Worm (Caenorhabditis elegans) whole organism, midembryonic: ENCODE measurements around the gene F20G2.6.

Experiments used
- T22C8.4 ChIP-seq: fragments of 200-800 bp; sonication (Bioruptor generic); IDR thresholded peaks from 2 replicates; pipeline ENCODE4 v1.3.6; 2022; ENCODE audit warnings: missing genetic modification characterization, missing compliant biosample characterization
- cog-1 ChIP-seq: sonication (generic microtip); optimal IDR thresholded peaks from 2 replicates; lab custom pipeline; 2016; ENCODE audit warnings: missing genetic modification characterization, missing compliant biosample characterization
- flt-1 ChIP-seq: fragments of 200-800 bp; sonication (Bioruptor generic); IDR thresholded peaks from 2 replicates; pipeline ENCODE4 v1.3.6; 2022; ENCODE audit warnings: missing genetic modification characterization, missing compliant biosample characterization
- klf-2 ChIP-seq: fragments of 200-800 bp; sonication (Bioruptor generic); conservative IDR thresholded peaks from 2 replicates; pipeline ENCODE4 v1.3.6; 2022; ENCODE audit warnings: missing genetic modification reagents, missing genetic modification characterization, missing compliant biosample characterization
- med-1 ChIP-seq: sonication (generic microtip); optimal IDR thresholded peaks from 2 replicates; lab custom pipeline; 2017; ENCODE audit warnings: missing genetic modification characterization, mild to moderate bottlenecking, missing compliant biosample characterization, antibody characterized with exemption, missing genetic modification reagents; ENCODE audit not compliant: insufficient read depth
- ref-1 ChIP-seq: fragments of 200-800 bp; sonication (Bioruptor generic); conservative IDR thresholded peaks from 2 replicates; pipeline ENCODE4 v1.3.6; 2022; ENCODE audit warnings: missing genetic modification reagents, missing genetic modification characterization, missing compliant biosample characterization
- tab-1 ChIP-seq: fragments of 200-800 bp; sonication (Bioruptor generic); IDR thresholded peaks from 2 replicates; pipeline ENCODE4 v1.3.6; 2022; ENCODE audit warnings: missing genetic modification characterization, missing compliant biosample characterization
- ztf-23 ChIP-seq: fragments of 200-800 bp; sonication (Bioruptor generic); IDR thresholded peaks from 2 replicates; pipeline ENCODE4 v1.3.6; 2022; ENCODE audit warnings: missing genetic modification reagents, missing genetic modification characterization, missing compliant biosample characterization
- ztf-29 ChIP-seq: fragments of 200-800 bp; sonication (Bioruptor generic); IDR thresholded peaks from 2 replicates; pipeline ENCODE4 v1.3.6; 2022; ENCODE audit warnings: missing genetic modification reagents, missing genetic modification characterization, missing compliant biosample characterization

Gene F20G2.6

DNA sequence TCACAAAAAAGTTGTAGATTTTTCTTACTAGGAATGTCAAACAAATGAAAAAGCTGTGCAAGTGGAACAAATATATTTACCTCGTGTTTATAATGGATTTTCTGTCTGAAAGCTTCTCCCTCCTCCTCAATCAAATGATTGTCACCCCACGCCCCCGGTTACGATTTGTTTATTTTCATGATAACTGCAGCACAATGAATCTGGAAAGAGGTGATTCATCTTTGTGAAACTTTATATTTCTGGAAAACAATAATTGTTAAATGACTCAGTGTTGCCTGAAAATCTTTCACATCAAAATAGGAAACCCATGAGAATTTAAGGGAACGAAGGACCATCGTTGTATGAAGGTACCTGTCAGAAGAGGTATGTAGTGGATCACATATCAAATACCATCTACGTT, 14.2 kb upstream of the F20G2.6 start, which contains the start of gene F35E12.10:
TSS of gene F35E12.10 (minus strand) at position 101 of the 400 bp plus-strand sequence.
- TF ChIP-seq ref-1 = no peak

DNA sequence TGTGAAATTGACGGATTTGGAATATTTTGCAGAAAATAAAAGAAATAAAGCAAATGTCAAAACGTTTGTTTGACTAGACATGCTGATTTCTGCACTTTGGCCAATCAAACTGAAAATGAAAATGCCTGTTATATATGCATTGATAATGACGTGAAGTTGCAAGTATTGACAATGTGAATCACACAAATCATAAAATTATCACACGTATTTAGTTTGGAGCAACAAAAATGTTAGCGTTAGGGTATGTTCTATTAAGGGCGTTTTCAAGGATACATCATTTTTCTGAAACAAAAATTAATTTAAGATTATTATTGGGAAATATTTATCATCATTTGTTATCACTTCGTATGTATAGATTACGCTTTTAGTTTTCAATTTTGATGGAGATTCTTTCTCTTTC, 11.1 kb upstream of the F20G2.6 start, which contains the start of gene cld-9:
TSS of gene cld-9 (minus strand) at position 81 of the 400 bp plus-strand sequence.
- no peak for TF ChIP-seq tab-1
- no peak for TF ChIP-seq med-1 (GFP tag; lab: Kevin White, UChicago)
- TF ChIP-seq cog-1 (tag; lab: Kevin White, UChicago) = no peak
- no peak for TF ChIP-seq klf-2 (GFP tag; lab: Robert Waterston, UW)
- TF ChIP-seq T22C8.4 = no peak
- TF ChIP-seq flt-1 (GFP tag; lab: Robert Waterston, UW) = no peak
- no peak for TF ChIP-seq ztf-23 (GFP tag; lab: Robert Waterston, UW)
- TF ChIP-seq ref-1 = no peak
- no peak for TF ChIP-seq ztf-29

ce11 chrV:13753481-13753880, 9.4 kb upstream of the F20G2.6 start, which contains the start of gene F20G2.1:
F20G2.1 (minus strand) TSS chrV:13753581.
- TF ChIP-seq T22C8.4 (no peak), ref-1 (no peak), ztf-29 (no peak), cog-1 (tag; lab: Kevin White, UChicago) (no peak), ztf-23 (GFP tag; lab: Robert Waterston, UW) (no peak), klf-2 (GFP tag; lab: Robert Waterston, UW) (no peak), tab-1 (no peak), med-1 (GFP tag; lab: Kevin White, UChicago) (no peak), flt-1 (GFP tag; lab: Robert Waterston, UW) (no peak)

DNA sequence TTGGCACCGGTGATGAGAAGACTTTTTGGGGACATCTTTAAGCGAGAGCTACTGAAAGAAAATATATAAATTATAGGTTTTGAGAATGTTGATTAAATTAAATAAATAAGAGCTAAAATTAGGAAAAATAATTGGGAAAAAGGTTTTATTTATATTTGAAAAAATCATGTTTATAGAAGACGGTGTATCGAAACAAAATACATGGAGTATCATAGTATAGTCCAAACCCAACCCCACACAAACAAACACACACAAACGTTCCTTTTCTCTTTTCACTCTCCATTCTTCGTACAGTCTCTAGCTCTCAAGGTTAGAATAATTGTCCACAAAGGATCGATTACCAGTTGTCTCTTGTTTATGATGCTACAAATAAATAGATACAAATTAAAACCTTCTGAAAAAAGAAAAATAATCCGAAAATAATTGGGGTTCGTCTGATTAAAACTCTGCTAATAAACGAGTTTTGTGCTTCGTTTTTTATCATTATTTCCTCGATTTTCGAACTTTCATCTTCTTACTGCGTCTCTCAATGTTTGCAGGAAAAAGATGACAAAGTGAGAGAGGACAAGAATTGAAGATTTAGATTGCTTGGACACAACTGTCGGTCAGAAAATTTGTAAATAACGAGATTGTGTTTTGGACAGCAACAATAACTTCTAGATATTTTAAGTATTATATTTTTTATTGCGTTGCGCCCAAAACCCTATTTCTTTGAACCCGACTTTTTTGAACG, 6.4 kb upstream of the F20G2.6 start, which contains the start of gene F20G2.2:
TSS of gene F20G2.2 (minus strand) at position 51 of the 733 bp plus-strand sequence.
- TF ChIP-seq cog-1 (tag; lab: Kevin White, UChicago) (no peak), klf-2 (GFP tag; lab: Robert Waterston, UW) (no peak), ref-1 (no peak), tab-1 (no peak), flt-1 (GFP tag; lab: Robert Waterston, UW) (no peak), T22C8.4 (no peak), ztf-23 (GFP tag; lab: Robert Waterston, UW) (no peak)

ce11 chrV:13757349-13757748, 5.5 kb upstream of the F20G2.6 start:
- TF ChIP-seq tab-1 (no peak), med-1 (GFP tag; lab: Kevin White, UChicago) (no peak), ref-1 (no peak), cog-1 (tag; lab: Kevin White, UChicago) (no peak), T22C8.4 (no peak), klf-2 (GFP tag; lab: Robert Waterston, UW) (no peak)

DNA sequence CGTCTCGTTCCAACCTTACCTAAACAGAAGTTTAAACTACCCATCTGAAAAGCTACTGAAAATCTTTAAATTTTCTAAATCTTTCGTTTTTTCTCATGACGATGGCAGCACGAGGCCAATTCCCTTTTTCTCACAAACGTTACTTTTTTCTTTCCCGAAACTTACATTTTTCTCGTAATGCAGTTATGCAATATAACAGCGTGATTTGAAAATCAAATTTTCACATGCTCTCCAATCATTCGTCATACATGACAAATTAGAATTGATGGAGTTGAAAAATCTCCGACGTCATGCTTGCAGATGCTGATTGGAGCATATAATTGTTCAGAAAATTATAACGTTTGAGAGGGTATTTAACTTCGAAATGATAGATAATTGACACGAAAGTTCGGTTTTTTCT, 846 bp downstream of the F20G2.6 start:
- no peak for TF ChIP-seq cog-1 (tag; lab: Kevin White, UChicago)

DNA sequence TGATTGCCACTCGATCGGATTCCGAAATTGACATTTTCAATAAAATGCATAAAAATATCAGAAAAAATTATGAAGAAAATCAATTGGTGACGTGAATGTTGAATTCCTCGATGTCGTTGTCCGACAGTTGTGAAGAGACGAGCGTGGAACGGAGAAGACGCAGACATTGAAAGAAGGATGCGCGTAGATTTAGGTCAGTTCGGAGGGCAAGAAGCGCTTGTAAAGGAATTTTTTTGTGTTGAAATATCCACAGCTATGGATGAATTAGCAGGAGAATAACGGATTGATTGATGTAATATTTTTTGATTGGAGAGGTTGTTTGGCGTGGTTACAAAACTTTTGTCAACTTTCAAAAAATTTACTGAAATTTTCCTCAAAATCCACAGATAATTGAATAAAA, 5.5 kb downstream of the F20G2.6 start, which contains the start of gene F20G2.3:
TSS of gene F20G2.3 (minus strand) at position 101 of the 400 bp plus-strand sequence.
- TF ChIP-seq T22C8.4 (no peak), klf-2 (GFP tag; lab: Robert Waterston, UW) (no peak), ztf-29 (no peak), flt-1 (GFP tag; lab: Robert Waterston, UW) (no peak), med-1 (GFP tag; lab: Kevin White, UChicago) (no peak), ref-1 (no peak), ztf-23 (GFP tag; lab: Robert Waterston, UW) (no peak), cog-1 (tag; lab: Kevin White, UChicago) (no peak), tab-1 (no peak)

- no peak for TF ChIP-seq klf-2 (GFP tag; lab: Robert Waterston, UW)
- TF ChIP-seq tab-1 = no peak
- no peak for TF ChIP-seq ref-1
- no peak for TF ChIP-seq flt-1 (GFP tag; lab: Robert Waterston, UW)
- TF ChIP-seq cog-1 (tag; lab: Kevin White, UChicago) = no peak
- no peak for TF ChIP-seq med-1 (GFP tag; lab: Kevin White, UChicago)
- TF ChIP-seq ztf-29 = no peak
- no peak for TF ChIP-seq ztf-23 (GFP tag; lab: Robert Waterston, UW)
- TF ChIP-seq T22C8.4 = no peak
Observed at ce11 chrV:13768941-13769436, 6.1 kb downstream of the F20G2.6 start, which contains the start of gene nas-24. nas-24 (plus strand) TSS chrV:13769386.

- TF ChIP-seq ref-1 = no peak
- no peak for TF ChIP-seq klf-2 (GFP tag; lab: Robert Waterston, UW)
- TF ChIP-seq cog-1 (tag; lab: Kevin White, UChicago) = no peak
- no peak for TF ChIP-seq ztf-29
- TF ChIP-seq med-1 (GFP tag; lab: Kevin White, UChicago) = no peak
- TF ChIP-seq T22C8.4 = no peak
- TF ChIP-seq ztf-23 (GFP tag; lab: Robert Waterston, UW) = no peak
- TF ChIP-seq tab-1 = no peak
- TF ChIP-seq flt-1 (GFP tag; lab: Robert Waterston, UW) = no peak
Observed at ce11 chrV:13771209-13771608, 8.3 kb downstream of the F20G2.6 start, which contains the start of gene F20G2.5. F20G2.5 (plus strand) TSS chrV:13771509.

- no peak for TF ChIP-seq cog-1 (tag; lab: Kevin White, UChicago)
- TF ChIP-seq med-1 (GFP tag; lab: Kevin White, UChicago) = no peak
- no peak for TF ChIP-seq klf-2 (GFP tag; lab: Robert Waterston, UW)
- TF ChIP-seq T22C8.4 = no peak
- no peak for TF ChIP-seq ztf-29
- no peak for TF ChIP-seq tab-1
- TF ChIP-seq ref-1 = no peak
- no peak for TF ChIP-seq flt-1 (GFP tag; lab: Robert Waterston, UW)
- no peak for TF ChIP-seq ztf-23 (GFP tag; lab: Robert Waterston, UW)
Observed at ce11 chrV:13775529-13775928, 12.7 kb downstream of the F20G2.6 start, which contains the start of gene F53C11.1. F53C11.1 (plus strand) TSS chrV:13775796.
